Worm (Caenorhabditis elegans) whole organism, early embryonic: Measurements from ENCODE around the gene ZK666.15.

Experiments
- F13C5.2 ChIP-seq: sonication (generic microtip); optimal IDR thresholded peaks from 2 replicates; lab custom pipeline; 2017; ENCODE audit warnings: mild to moderate bottlenecking, missing genetic modification characterization, inconsistent platforms, missing compliant biosample characterization
- scrt-1 ChIP-seq: fragments of 200-800 bp; sonication (Bioruptor generic); IDR thresholded peaks from 2 replicates; pipeline ENCODE4 v1.3.6; 2022; ENCODE audit warnings: missing genetic modification characterization, missing compliant biosample characterization
- tra-4 ChIP-seq: sonication (generic microtip); optimal IDR thresholded peaks from 2 replicates; lab custom pipeline; 2017; ENCODE audit warnings: missing genetic modification characterization, missing compliant biosample characterization

- TF ChIP-seq scrt-1 (GFP tag; lab: Robert Waterston, UW) (no peak), F13C5.2 (tag; lab: Kevin White, UChicago) (no peak), tra-4 (tag; lab: Kevin White, UChicago) (no peak)
Observed at ce11 chrII:10445738-10446137, 41.1 kb upstream of the ZK666.15 start.
